Fruit fly (Drosophila melanogaster): ENCODE results near the gene NetA.

NetA gene

DNA sequence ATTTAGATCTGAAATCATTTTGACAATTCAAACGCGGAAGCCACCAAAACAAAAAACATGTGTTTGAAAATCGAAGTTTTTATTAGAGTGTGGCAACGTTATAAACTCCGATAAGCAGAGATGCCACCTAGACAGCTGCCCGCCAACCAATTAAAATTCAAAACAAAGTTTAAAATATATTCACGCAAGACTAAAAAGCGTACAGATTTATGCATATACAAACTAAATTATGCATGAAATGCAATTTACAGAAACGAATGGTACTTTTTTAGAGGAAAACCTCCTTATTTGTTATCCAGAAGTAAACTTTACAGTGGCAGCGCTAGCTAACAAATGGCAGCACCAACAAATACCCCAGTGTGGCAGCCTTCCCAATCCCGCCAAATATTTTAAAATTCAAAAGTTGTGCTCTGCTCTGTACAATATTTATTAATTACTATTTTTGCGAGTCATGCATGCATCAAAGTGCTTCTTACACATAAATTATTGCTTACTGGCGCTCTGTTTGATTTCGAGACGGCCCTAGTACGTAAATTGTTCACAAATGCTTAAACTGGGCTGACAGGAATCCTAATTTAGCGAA lies 50.0 kb downstream of the NetA start:
- TF ChIP-seq CG8478 (optimal IDR thresholded peaks at IDR 0.05) (no peak), CTCF (optimal IDR thresholded peaks at IDR 0.05) (no peak)

DNA sequence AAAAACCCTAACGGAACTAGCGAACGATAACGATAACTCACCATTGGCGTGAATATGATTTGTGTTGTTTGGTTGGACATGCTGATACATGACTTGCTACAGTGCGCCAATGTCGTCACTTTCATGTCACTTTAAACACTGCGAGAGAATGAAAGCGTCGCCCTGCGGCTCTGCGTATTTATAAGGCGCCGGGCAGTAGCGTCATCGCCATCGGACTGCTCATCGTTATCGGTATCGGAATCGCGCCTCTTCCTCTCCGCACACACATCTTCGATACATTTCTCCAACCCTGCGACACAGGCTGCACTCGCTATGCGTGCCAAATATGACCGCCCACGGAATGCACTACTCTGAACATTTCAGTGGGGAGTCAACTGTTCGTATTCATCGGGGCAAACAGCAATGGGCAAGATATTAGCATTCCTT lies 51.3 kb downstream of the NetA start, which contains the start of gene sbm:
TSS of gene sbm (minus strand) at position 160 of the 426 bp plus-strand sequence.
- TF ChIP-seq CG8478 (optimal IDR thresholded peaks at IDR 0.05) (no peak), CTCF (optimal IDR thresholded peaks at IDR 0.05) (no peak)

DNA sequence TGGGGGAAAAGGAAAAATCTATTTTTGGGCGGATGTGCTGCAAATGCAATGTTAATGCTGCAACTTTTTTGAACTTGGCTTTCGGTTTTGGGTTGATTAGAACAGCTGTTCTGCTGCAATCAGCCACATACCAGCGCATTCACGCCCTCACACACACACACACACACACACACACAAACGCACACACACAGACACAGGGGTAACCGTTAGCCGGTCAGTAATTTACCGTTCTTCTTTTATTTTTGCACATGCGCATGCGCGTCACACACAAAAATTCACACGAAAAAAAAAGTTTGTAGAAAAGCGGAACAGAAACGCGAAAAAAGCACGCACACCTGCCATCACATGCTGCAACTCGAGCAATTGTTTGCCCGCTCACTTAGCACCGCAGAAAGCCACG lies 51.8 kb downstream of the NetA start:
- TF ChIP-seq CG8478 (optimal IDR thresholded peaks at IDR 0.05) = no peak
- TF ChIP-seq CTCF (optimal IDR thresholded peaks at IDR 0.05) = no peak

DNA sequence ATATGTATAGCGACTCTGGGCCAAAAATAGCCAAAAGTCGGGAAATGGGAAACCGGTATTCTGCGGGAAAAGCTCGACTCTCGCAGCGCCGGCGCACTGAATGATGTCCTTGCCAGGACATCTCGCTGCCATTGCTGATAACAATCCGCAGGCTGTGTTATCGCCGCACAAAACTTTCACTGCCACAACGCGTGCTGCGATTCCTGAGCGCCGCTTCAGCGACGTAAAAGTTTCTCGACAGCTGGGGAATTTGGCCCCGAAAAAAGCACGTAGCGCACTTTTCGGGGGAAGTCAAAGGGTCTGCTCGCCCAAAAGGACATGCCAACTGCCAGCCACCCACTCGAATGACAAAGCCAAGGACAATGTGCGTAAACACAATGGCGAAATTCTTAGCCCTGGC lies 54.3 kb downstream of the NetA start:
- TF ChIP-seq CTCF (optimal IDR thresholded peaks at IDR 0.05) = no peak
- TF ChIP-seq CG8478 (optimal IDR thresholded peaks at IDR 0.05) = no peak

DNA sequence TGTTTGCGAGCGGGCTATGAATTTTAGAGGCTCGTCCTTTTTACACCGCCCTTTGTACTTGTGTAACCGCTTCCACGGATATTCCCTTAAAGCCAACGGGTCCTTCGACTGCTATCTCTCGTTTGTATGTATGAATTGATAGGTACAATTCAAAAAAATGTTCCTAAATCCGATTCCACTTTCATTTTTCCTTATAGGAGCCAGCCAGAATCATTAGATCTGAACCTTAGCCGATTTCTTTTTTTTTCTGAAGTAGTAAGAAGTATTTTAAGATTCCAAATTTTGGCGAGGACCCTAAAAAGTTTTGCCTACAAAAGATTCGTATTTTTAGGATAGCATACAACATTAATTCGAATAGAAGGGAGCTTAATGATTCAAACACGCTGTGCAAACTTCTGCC lies 55.0 kb downstream of the NetA start:
- no peak for TF ChIP-seq CG8478 (optimal IDR thresholded peaks at IDR 0.05)
- TF ChIP-seq CTCF (optimal IDR thresholded peaks at IDR 0.05) = no peak

DNA sequence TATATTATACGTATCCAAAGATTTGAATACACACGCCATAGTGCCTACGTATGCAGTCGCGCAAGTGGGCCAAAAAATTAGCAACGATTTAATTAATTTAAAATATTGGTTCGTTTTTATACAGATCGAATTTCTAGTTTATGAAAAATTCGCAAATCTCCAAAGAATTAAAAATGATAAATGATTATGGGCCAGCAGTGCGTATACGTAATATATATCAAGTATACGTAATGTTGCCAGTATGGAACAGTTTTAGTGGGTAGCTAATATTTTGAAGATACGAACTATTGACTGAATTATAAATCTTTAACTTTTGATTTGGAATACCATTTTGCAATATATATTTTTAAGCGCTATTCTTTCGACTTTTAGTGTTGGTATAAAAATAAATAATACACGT lies 60.6 kb downstream of the NetA start:
- TF ChIP-seq CTCF (optimal IDR thresholded peaks at IDR 0.05) (no peak), CG8478 (optimal IDR thresholded peaks at IDR 0.05) (no peak)

DNA sequence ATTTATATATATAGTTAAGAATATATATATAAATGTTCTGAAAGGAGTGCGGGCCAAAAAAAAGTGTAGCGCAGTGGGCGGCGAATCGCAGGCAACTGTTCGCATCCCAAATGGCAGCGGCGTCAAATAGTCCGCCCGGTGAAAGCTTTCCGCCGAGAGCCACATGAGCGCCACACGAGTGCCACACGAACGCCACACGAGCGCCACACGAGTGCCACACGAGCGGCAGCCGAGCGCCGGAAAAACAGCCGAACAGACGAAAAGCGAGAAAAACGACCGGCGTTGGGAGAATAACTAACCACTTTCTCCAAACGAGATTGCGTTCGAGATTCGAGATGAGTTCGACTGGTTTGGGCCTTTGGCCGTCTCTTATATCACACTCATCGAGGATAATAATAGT lies 62.2 kb downstream of the NetA start:
- TF ChIP-seq CG8478 (optimal IDR thresholded peaks at IDR 0.05) (no peak), CTCF (optimal IDR thresholded peaks at IDR 0.05) (no peak)

DNA sequence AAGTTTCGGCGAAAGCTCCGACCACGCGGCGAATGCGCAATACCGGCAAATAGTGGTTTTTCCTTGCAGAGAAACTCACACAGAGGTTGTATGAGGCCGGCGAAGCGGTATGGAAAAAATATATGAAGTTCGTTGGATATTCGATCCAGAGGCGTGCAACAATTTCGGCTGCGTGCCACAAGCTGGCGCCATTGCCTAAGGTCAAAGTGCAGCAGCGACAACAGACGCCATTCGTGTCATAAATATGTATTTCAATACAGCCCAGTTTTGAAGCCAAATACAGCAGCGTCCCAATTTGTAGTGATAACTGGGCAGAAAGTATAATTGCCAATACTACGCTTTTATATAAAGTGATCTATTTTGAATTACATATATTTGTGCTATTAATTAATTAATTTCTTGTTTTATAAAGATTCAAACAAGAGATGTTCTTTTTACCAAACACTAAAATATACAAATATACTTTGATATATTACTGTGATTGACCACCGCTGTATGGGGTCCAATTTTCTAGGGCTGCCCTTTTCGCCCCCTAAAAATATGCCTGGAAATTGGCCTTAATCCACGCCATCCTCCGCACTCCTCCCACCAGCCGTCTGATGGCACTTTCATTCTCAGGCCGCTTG lies 64.6 kb downstream of the NetA start:
- TF ChIP-seq CTCF (optimal IDR thresholded peaks at IDR 0.05) (no peak), CG8478 (optimal IDR thresholded peaks at IDR 0.05) (no peak)

DNA sequence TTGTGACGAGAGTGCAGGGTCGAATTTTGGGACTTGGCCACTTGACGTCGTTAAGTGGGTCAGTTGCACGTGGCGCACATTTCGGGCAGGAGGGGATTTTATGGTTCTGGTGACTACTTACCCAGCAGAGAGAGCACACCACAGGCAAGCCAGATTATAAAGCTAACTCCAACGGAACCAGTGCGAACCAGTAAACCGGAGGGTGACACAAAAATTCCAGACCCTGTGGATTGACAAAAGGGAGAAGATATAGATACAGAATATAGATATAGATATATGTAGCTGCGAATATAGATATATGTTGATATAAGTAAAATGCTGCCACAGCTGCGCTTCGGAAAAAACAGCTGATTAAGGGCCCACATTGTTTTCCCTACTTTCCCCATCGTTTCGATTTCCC lies 65.2 kb downstream of the NetA start:
- TF ChIP-seq CG8478 (optimal IDR thresholded peaks at IDR 0.05) (no peak), CTCF (optimal IDR thresholded peaks at IDR 0.05) (no peak)

DNA sequence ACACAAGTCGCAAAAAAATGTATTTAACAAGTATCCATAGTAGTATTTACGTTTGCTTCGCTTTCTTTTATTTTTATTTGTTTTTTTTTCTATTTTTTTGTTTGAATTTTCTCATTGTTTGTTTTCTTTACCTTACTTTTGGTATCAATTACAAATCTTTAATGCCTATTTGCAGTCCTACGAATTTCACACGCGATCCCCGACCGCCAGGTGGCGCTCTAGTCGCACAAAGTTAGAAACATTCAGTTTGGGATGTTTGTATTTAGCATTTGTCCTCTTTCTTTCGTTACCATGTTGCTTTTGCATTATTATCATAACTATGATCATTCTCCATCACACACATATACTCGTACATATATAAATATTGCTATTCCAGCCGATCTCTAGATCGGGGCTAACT lies 68.5 kb downstream of the NetA start:
- TF ChIP-seq CG8478 (optimal IDR thresholded peaks at IDR 0.05) (no peak), CTCF (optimal IDR thresholded peaks at IDR 0.05) (peak; percentile 72 to 84)

DNA sequence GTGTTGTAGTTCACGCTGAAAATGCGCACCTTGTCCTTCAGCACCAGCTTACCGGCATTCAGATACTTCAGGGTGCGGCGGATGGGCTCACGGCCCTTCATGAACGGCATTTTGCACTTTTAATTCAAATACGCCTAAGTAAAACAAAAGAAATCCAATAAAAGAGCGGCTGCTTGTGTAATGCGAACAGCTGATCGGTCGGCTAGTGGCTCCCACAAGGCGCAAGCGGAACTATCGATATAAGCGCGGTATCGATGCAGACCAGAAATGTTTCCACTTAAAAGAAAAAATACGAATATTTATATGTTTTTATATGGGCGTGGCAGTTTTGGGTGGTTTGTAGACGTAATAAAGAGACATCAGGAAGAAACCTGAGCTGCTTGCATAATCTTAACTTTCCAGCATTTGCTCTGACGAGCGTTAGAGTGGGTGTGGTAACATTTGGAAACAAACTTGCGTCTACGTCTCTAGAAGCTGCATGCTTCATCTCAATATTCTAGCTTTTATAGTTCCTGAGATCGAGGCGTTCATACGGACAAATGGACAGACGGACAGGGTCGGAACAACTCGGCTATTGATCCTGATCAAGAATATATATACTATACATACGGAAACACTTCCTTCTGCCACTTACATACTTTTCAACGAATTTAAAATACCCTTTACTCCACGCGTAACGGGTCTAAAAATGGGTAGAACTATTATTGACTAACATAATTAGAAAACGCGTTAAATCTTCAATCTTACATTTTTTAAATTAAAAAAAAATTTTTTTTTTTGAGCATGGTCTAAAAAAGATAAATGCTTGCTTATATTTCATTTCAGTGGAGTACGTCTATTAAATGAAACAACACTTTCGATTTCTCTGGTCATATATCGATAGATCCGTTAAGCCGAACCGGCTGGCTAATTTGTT lies 70.7 kb downstream of the NetA start, which contains the start of the genes mRpS25 and nmdyn-D6:
TSS of gene mRpS25 (minus strand) at position 199 of the 916 bp plus-strand sequence.
TSS of gene nmdyn-D6 (plus strand) at position 894 of the 916 bp plus-strand sequence.
- no peak for TF ChIP-seq CTCF (optimal IDR thresholded peaks at IDR 0.05)
- TF ChIP-seq CG8478 (optimal IDR thresholded peaks at IDR 0.05) = no peak

DNA sequence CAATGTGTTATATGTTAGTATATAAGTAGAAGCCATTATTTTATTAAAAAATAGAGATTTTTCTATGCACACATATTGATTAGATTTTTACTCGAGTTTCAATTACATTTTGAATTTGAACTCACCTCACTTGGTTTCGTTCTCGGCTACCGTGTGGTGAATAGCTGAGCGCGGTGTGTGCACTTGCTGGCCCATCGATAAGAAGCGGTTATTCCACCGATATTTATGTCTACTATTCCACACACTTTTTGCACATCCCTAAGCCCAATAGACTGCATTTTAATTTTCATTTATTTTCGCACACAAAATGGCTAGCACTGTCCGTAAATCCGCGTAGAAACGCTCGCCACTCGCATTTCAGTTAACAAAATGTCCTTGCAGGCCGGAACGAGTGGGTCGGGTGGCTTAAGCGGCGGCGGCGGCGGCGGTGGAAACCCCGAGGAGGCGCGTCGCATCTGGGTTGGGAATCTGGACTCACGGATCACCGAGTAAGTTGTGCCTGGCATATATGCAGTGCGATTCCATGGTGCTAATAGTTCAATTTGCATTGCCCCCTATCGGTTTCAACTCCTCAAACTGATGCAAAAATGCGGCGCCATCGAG lies 73.3 kb downstream of the NetA start, which contains the start of gene CG14414:
TSS of gene CG14414 (plus strand) at position 242 of the 603 bp plus-strand sequence.
- TF ChIP-seq CTCF (optimal IDR thresholded peaks at IDR 0.05) (peak; percentile 30 to 58), CG8478 (optimal IDR thresholded peaks at IDR 0.05) (no peak)
